Fruit fly (Drosophila melanogaster) Kc167 (cell line): ENCODE results near the gene CG4617.

Experiments used
- Myc ChIP-seq: fragments of >200 bp; optimal IDR thresholded peaks from 2 replicates; lab custom pipeline; 2017; ENCODE audit warnings: missing external identifiers
- Sin3A ChIP-seq: fragments of >200 bp; optimal IDR thresholded peaks from 2 replicates; lab custom pipeline; 2018; ENCODE audit warnings: missing external identifiers
- h ChIP-seq: fragments of >200 bp; optimal IDR thresholded peaks from 3 replicates; lab custom pipeline; 2018; ENCODE audit warnings: missing external identifiers
- insv ChIP-seq: fragments of >200 bp; optimal IDR thresholded peaks from 3 replicates; lab custom pipeline; 2018; ENCODE audit warnings: missing external identifiers
- psq ChIP-seq: fragments of >200 bp; optimal IDR thresholded peaks from 2 replicates; lab custom pipeline; 2017; ENCODE audit warnings: missing external identifiers
- ttk ChIP-seq: sonication (Bioruptor generic); optimal IDR thresholded peaks from 2 replicates; lab custom pipeline; 2017; ENCODE audit warnings: missing external identifiers

CG4617 gene

dm6 chrX:7104400-7105068, at the start of gene CG4617, which contains the start of gene CG8300:
CG4617 (minus strand) TSS chrX:7104491.
CG8300 (plus strand) TSS chrX:7104885.
- TF ChIP-seq h (lab: Kevin White, UChicago) (no peak), Myc (no peak), insv (no peak), Sin3A (lab: Kevin White, UChicago) (no peak), ttk (lab: Kevin White, UChicago) (no peak)

dm6 chrX:7152851-7153250, 48.6 kb upstream of the CG4617 start:
- TF ChIP-seq h (lab: Kevin White, UChicago): no peak
- TF ChIP-seq ttk (lab: Kevin White, UChicago): no peak
- TF ChIP-seq psq (lab: Kevin White, UChicago): no peak
- no peak for TF ChIP-seq Sin3A (lab: Kevin White, UChicago)
- TF ChIP-seq Myc: no peak
- no peak for TF ChIP-seq insv

- TF ChIP-seq h (lab: Kevin White, UChicago): no peak
- TF ChIP-seq insv: no peak
- no peak for TF ChIP-seq Sin3A (lab: Kevin White, UChicago)
- TF ChIP-seq ttk (lab: Kevin White, UChicago): no peak
- no peak for TF ChIP-seq Myc
- no peak for TF ChIP-seq psq (lab: Kevin White, UChicago)
These were observed 47.2 kb upstream of the CG4617 start for dm6 chrX:7151290-7152038.

DNA sequence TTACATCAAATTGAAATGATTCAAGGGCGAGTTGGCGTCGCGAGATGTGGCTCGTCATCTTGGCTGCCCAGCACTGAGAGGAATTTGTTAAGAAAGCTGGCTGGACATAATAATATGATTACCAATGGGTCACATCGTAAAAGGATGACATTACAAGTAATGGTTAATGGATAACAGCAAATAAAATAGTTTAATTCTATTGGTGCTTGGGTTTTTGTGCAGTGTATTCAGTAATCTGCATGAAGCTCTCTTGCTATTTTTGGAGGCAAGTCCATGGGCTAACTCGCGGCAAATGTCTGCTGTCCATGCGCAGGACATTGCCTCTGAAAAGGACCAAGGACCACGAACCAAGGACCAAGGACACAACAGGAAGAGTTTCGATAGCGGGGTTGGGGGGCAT, 37.5 kb upstream of the CG4617 start:
- TF ChIP-seq insv (no peak), psq (lab: Kevin White, UChicago) (no peak), Sin3A (lab: Kevin White, UChicago) (no peak), ttk (lab: Kevin White, UChicago) (no peak), Myc (no peak), h (lab: Kevin White, UChicago) (no peak)

- TF ChIP-seq insv: no peak
- TF ChIP-seq Sin3A (lab: Kevin White, UChicago): no peak
- no peak for TF ChIP-seq ttk (lab: Kevin White, UChicago)
- no peak for TF ChIP-seq Myc
- TF ChIP-seq psq (lab: Kevin White, UChicago): no peak
- no peak for TF ChIP-seq h (lab: Kevin White, UChicago)
These were observed 35.7 kb upstream of the CG4617 start for dm6 chrX:7139952-7140351.

- TF ChIP-seq Sin3A (lab: Kevin White, UChicago): no peak
- TF ChIP-seq h (lab: Kevin White, UChicago): no peak
- TF ChIP-seq insv: no peak
- TF ChIP-seq Myc: no peak
These were observed 33.1 kb upstream of the CG4617 start, which contains the start of gene Cph for dm6 chrX:7137423-7137822. Cph (plus strand) TSS chrX:7137723.

DNA sequence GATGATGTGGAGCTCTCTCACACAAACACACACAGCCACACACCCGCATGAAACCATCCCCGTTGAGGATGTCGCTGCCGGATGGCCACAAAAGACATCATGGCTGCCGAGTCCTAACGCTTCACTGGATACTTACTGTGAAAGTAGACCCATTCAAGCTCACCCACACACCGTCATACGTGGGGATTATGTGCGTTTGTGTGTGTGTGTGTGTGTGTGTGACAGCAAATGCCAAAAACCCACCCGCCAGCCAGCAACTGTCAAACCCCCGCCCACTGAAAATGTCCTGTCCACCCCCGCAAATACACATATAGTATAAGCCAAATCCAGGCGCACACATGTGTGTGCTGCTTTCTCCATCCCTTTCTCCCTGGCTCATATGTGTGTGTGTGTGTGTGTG, 20.2 kb upstream of the CG4617 start:
- no peak for TF ChIP-seq h (lab: Kevin White, UChicago)
- no peak for TF ChIP-seq psq (lab: Kevin White, UChicago)
- no peak for TF ChIP-seq Sin3A (lab: Kevin White, UChicago)
- TF ChIP-seq Myc: no peak
- no peak for TF ChIP-seq ttk (lab: Kevin White, UChicago)

dm6 chrX:7122002-7122401, 17.7 kb upstream of the CG4617 start:
- TF ChIP-seq h (lab: Kevin White, UChicago): no peak
- no peak for TF ChIP-seq Sin3A (lab: Kevin White, UChicago)
- TF ChIP-seq insv: no peak
- no peak for TF ChIP-seq psq (lab: Kevin White, UChicago)
- TF ChIP-seq Myc: no peak
- TF ChIP-seq ttk (lab: Kevin White, UChicago): no peak

- TF ChIP-seq insv (no peak), ttk (lab: Kevin White, UChicago) (no peak), Myc (no peak)
These were observed 15.9 kb upstream of the CG4617 start for dm6 chrX:7120168-7120567.

DNA sequence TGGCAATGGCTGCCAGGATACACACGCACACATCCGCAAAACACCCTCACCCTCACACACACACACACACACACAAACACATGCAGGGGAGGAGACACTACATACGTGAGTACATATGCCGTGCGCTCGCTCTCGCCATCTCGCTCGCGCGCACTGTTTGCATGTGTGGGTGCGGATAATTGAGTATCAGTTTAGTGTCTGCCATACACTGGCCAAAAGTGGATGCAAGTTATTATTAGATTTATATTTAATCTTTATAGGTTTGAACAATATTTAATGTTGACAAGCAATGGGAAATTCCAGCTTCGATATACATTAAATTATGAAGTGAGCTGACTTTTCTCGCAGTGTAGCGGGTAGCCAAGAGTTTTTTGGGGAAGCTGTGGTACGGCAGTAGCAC, 13.4 kb upstream of the CG4617 start:
- TF ChIP-seq h (lab: Kevin White, UChicago) (no peak), Myc (no peak), insv (no peak), Sin3A (lab: Kevin White, UChicago) (no peak), psq (lab: Kevin White, UChicago) (no peak), ttk (lab: Kevin White, UChicago) (no peak)

- TF ChIP-seq psq (lab: Kevin White, UChicago) (no peak), Myc (no peak), insv (no peak), ttk (lab: Kevin White, UChicago) (no peak), Sin3A (lab: Kevin White, UChicago) (no peak)
These were observed 6.6 kb upstream of the CG4617 start for dm6 chrX:7110890-7111289.

DNA sequence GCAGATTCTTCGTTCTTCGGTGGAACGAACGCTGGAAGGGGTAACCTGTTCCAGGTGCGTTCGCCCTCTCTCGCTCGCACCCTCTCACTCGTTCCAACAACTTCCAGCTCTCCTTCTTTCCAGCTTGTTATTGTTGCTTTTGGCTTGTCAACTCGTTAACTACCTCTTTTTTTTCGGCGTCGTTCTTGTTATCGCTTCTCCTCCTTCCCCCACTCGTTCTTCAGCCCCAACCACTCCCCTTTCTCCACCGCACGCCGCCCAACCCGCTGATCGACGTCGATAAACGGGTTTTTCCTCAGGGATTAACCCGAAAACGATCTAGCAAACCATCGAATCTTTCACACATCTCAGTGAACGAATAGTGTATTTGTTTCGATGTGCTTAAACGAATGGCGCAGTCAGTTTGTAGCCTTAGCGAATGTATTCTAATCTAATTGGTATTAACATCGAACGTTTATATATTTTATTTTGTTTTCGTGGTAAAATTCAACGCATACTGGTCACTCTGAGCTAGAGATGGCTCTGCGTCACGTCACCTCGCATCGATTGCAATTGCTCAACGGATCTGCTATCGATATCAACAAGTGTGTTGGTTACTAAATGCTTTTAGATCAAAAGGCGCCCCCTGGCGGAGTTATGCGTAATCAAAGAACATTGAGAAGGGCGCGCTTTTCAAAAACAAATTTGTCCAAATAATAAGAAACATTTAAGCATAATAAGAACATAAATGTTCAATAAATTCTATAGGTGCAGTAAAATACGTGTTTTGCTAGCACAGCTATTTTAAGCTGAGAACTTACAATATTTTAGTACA, 5.7 kb upstream of the CG4617 start, which contains the start of gene fz4:
fz4 (minus strand) TSS at position 529 of the 814 bp plus-strand sequence.
- TF ChIP-seq insv (no peak), Myc (no peak), Sin3A (lab: Kevin White, UChicago) (no peak), psq (lab: Kevin White, UChicago) (no peak), ttk (lab: Kevin White, UChicago) (no peak), h (lab: Kevin White, UChicago) (no peak)
